Worm (Caenorhabditis elegans) whole organism, L2 larva: ENCODE results near the gene eng-1.

Experiments
- C34F6.9 ChIP-seq: fragments of 150-350 bp; optimal IDR thresholded peaks from 2 replicates; lab custom pipeline; 2014; ENCODE audit warnings: missing biosample characterization, missing genetic modification characterization
- F13H6.1 ChIP-seq: sonication (generic microtip); optimal IDR thresholded peaks from 2 replicates; lab custom pipeline; 2016; ENCODE audit warnings: missing genetic modification characterization, missing compliant biosample characterization
- R02D3.7 ChIP-seq: fragments of 150-350 bp; optimal IDR thresholded peaks from 2 replicates; lab custom pipeline; 2014; ENCODE audit warnings: missing biosample characterization, missing genetic modification characterization
- Y55F3AM.14 ChIP-seq: fragments of 200-800 bp; sonication (Bioruptor generic); optimal IDR thresholded peaks from 2 replicates; lab custom pipeline; 2018; ENCODE audit warnings: mild to moderate bottlenecking, missing genetic modification characterization, missing compliant biosample characterization
- ZK546.5 ChIP-seq: sonication (generic microtip); optimal IDR thresholded peaks from 2 replicates; lab custom pipeline; 2017; ENCODE audit warnings: missing biosample characterization, missing genetic modification characterization
- alr-1 ChIP-seq: fragments of 150-350 bp; optimal IDR thresholded peaks from 2 replicates; lab custom pipeline; 2014; ENCODE audit warnings: missing biosample characterization, missing genetic modification characterization
- ama-1 ChIP-seq: fragments of 150-350 bp; optimal IDR thresholded peaks from 2 replicates; lab custom pipeline; 2018; ENCODE audit warnings: inconsistent platforms
- blmp-1 ChIP-seq: sonication (generic microtip); optimal IDR thresholded peaks from 2 replicates; lab custom pipeline; 2017; ENCODE audit warnings: missing genetic modification characterization, mild to moderate bottlenecking, missing compliant biosample characterization, antibody characterized with exemption, moderate library complexity; ENCODE audit not compliant: insufficient read depth
- dmd-4 ChIP-seq: sonication (generic microtip); optimal IDR thresholded peaks from 2 replicates; lab custom pipeline; 2017; ENCODE audit warnings: missing biosample characterization, missing genetic modification characterization
- egl-27 ChIP-seq: sonication (generic microtip); optimal IDR thresholded peaks from 3 replicates; lab custom pipeline; 2017; ENCODE audit warnings: missing biosample characterization, missing genetic modification reagents, missing genetic modification characterization
- elt-1 ChIP-seq: fragments of 150-350 bp; optimal IDR thresholded peaks from 2 replicates; lab custom pipeline; 2014; ENCODE audit warnings: missing biosample characterization, missing genetic modification characterization
- elt-3 ChIP-seq: sonication (generic microtip); optimal IDR thresholded peaks from 2 replicates; lab custom pipeline; 2017; ENCODE audit warnings: missing biosample characterization, missing genetic modification characterization
- lin-13 ChIP-seq: fragments of 150-350 bp; optimal IDR thresholded peaks from 2 replicates; lab custom pipeline; 2014; ENCODE audit warnings: missing biosample characterization, missing genetic modification reagents, missing genetic modification characterization
- mab-5 ChIP-seq: fragments of 150-350 bp; optimal IDR thresholded peaks from 2 replicates; lab custom pipeline; 2014; ENCODE audit warnings: missing biosample characterization, missing genetic modification characterization
- mdl-1 ChIP-seq, 2 experiments: fragments of 150-350 bp in 1 of 2; sonication (generic microtip) in 1 of 2; optimal IDR thresholded peaks; 2 replicates each; lab custom pipeline; 2017; ENCODE audit warnings: missing biosample characterization in 2 of 2, missing genetic modification characterization in 2 of 2
- nhr-10 ChIP-seq: sonication (generic microtip); optimal IDR thresholded peaks from 2 replicates; lab custom pipeline; 2017; ENCODE audit warnings: missing biosample characterization, missing genetic modification characterization
- nhr-11 ChIP-seq: fragments of 150-350 bp; optimal IDR thresholded peaks from 2 replicates; lab custom pipeline; 2014; ENCODE audit warnings: missing biosample characterization, missing genetic modification characterization
- nhr-12 ChIP-seq: fragments of 150-350 bp; optimal IDR thresholded peaks from 2 replicates; lab custom pipeline; 2014; ENCODE audit warnings: missing biosample characterization, missing genetic modification characterization
- nhr-129 ChIP-seq: fragments of 150-350 bp; optimal IDR thresholded peaks from 2 replicates; lab custom pipeline; 2014; ENCODE audit warnings: missing biosample characterization, missing genetic modification characterization
- nhr-23 ChIP-seq: fragments of 150-350 bp; optimal IDR thresholded peaks from 2 replicates; lab custom pipeline; 2014; ENCODE audit warnings: missing biosample characterization, missing genetic modification reagents, missing genetic modification characterization
- nhr-25 ChIP-seq: fragments of 150-350 bp; sonication (generic microtip); optimal IDR thresholded peaks from 3 replicates; lab custom pipeline; 2014; ENCODE audit warnings: missing biosample characterization, missing genetic modification characterization
- nhr-6 ChIP-seq: fragments of 150-350 bp; optimal IDR thresholded peaks from 2 replicates; lab custom pipeline; 2014; ENCODE audit warnings: missing biosample characterization, missing genetic modification characterization
- nhr-77 ChIP-seq: fragments of 150-350 bp; optimal IDR thresholded peaks from 2 replicates; lab custom pipeline; 2014; ENCODE audit warnings: missing biosample characterization, missing genetic modification characterization
- peb-1 ChIP-seq: fragments of 150-350 bp; optimal IDR thresholded peaks from 2 replicates; lab custom pipeline; 2014; ENCODE audit warnings: missing biosample characterization, missing genetic modification characterization
- sma-3 ChIP-seq: sonication (generic microtip); optimal IDR thresholded peaks from 2 replicates; lab custom pipeline; 2016; ENCODE audit warnings: missing genetic modification reagents, missing genetic modification characterization, missing compliant biosample characterization
- sma-9 ChIP-seq, 2 experiments: fragments of 150-350 bp in 1 of 2; sonication (generic microtip) in 1 of 2; optimal IDR thresholded peaks; 2 replicates each; lab custom pipeline; 2014 to 2016; ENCODE audit warnings: missing genetic modification characterization in 2 of 2, mild to moderate bottlenecking in 1 of 2, missing biosample characterization in 1 of 2, missing compliant biosample characterization in 1 of 2, missing genetic modification reagents in 1 of 2, moderate library complexity in 1 of 2
- unc-39 ChIP-seq: fragments of 150-350 bp; optimal IDR thresholded peaks from 2 replicates; lab custom pipeline; 2014; ENCODE audit warnings: missing biosample characterization, missing genetic modification characterization
- unc-62 ChIP-seq: fragments of 150-350 bp; optimal IDR thresholded peaks from 2 replicates; lab custom pipeline; 2014; ENCODE audit warnings: missing biosample characterization, missing genetic modification reagents, missing genetic modification characterization
- zag-1 ChIP-seq: fragments of 150-350 bp; optimal IDR thresholded peaks from 2 replicates; lab custom pipeline; 2014; ENCODE audit warnings: missing biosample characterization, missing genetic modification characterization
- ztf-1 ChIP-seq: fragments of 200-800 bp; sonication (Bioruptor generic); conservative IDR thresholded peaks from 2 replicates; pipeline ENCODE4 v1.3.6; 2022; ENCODE audit warnings: missing genetic modification characterization, missing compliant biosample characterization
- ztf-11 ChIP-seq: sonication (generic microtip); optimal IDR thresholded peaks from 2 replicates; lab custom pipeline; 2017; ENCODE audit warnings: missing biosample characterization, missing genetic modification characterization
- ztf-4 ChIP-seq: fragments of 150-350 bp; optimal IDR thresholded peaks from 2 replicates; lab custom pipeline; 2014; ENCODE audit warnings: missing biosample characterization, missing genetic modification characterization

Gene eng-1

ce11 chrIII:5886893-5887292 is 18.6 kb upstream of the eng-1 start, which contains the start of gene C28H8.7:
Gene C28H8.7 (minus strand): TSS chrIII:5886993.
- TF ChIP-seq nhr-23 (tag; lab: Kevin White, UChicago) (no peak), mdl-1 (tag; optimal IDR thresholded peaks at IDR 0.05; lab: Kevin White, UChicago) (no peak), C34F6.9 (tag; lab: Kevin White, UChicago) (no peak), nhr-10 (tag; lab: Kevin White, UChicago) (no peak), sma-9 (GFP tag; optimal IDR thresholded peaks at IDR 0.05; lab: Kevin White, UChicago) (no peak), sma-9 (tag; optimal IDR thresholded peaks at IDR 0.05; lab: Kevin White, UChicago) (no peak), nhr-25 (tag; lab: Kevin White, UChicago) (no peak), egl-27 (no peak), nhr-77 (tag; lab: Kevin White, UChicago) (no peak), nhr-12 (tag; lab: Kevin White, UChicago) (no peak), ZK546.5 (tag; lab: Kevin White, UChicago) (no peak), ama-1 (lab: Kevin White, UChicago) (no peak), zag-1 (tag; lab: Kevin White, UChicago) (no peak), blmp-1 (no peak), dmd-4 (no peak)

ce11 chrIII:5884459-5884858 is 16.2 kb upstream of the eng-1 start:
- no peak for TF ChIP-seq sma-3

- TF ChIP-seq nhr-6 (no peak), peb-1 (no peak), R02D3.7 (no peak), F13H6.1 (tag; lab: Kevin White, UChicago) (no peak), nhr-129 (tag; lab: Kevin White, UChicago) (no peak), dmd-4 (no peak)
These were observed 15.7 kb upstream of the eng-1 start, which contains the start of gene C28H8.5 for ce11 chrIII:5884007-5884406. Gene C28H8.5 (plus strand): TSS chrIII:5884307.

ce11 chrIII:5883517-5883916 is 15.2 kb upstream of the eng-1 start:
- TF ChIP-seq unc-62 (GFP tag; lab: Kevin White, UChicago) (no peak), nhr-12 (tag; lab: Kevin White, UChicago) (no peak), ztf-4 (no peak), alr-1 (no peak), mab-5 (no peak)

- TF ChIP-seq ztf-11 (tag; lab: Kevin White, UChicago) (no peak), nhr-12 (tag; lab: Kevin White, UChicago) (no peak), mdl-1 (tag; optimal IDR thresholded peaks at IDR 0.05; lab: Kevin White, UChicago) (no peak)
These were observed 14.5 kb upstream of the eng-1 start, which contains the start of gene F01F1.14 for ce11 chrIII:5882823-5883222. Gene F01F1.14 (minus strand): TSS chrIII:5882923.

ce11 chrIII:5882284-5882683 is 14.0 kb upstream of the eng-1 start:
- no peak for TF ChIP-seq nhr-11 (tag; lab: Kevin White, UChicago)
- TF ChIP-seq ztf-4 = no peak
- no peak for TF ChIP-seq alr-1
- no peak for TF ChIP-seq Y55F3AM.14
- TF ChIP-seq nhr-25 (tag; lab: Kevin White, UChicago) = no peak
- no peak for TF ChIP-seq unc-39 (tag; lab: Kevin White, UChicago)
- TF ChIP-seq elt-3 (tag; lab: Kevin White, UChicago) = no peak
- TF ChIP-seq R02D3.7 = no peak
- no peak for TF ChIP-seq lin-13 (GFP tag; lab: Kevin White, UChicago)
- TF ChIP-seq unc-62 (GFP tag; lab: Kevin White, UChicago) = no peak
- TF ChIP-seq ZK546.5 (tag; lab: Kevin White, UChicago) = no peak
- no peak for TF ChIP-seq ztf-1 (GFP tag; lab: Robert Waterston, UW)
- TF ChIP-seq sma-9 (GFP tag; optimal IDR thresholded peaks at IDR 0.05; lab: Kevin White, UChicago) = no peak
- no peak for TF ChIP-seq sma-9 (tag; optimal IDR thresholded peaks at IDR 0.05; lab: Kevin White, UChicago)
- TF ChIP-seq elt-1 (tag; lab: Kevin White, UChicago) = no peak
- no peak for TF ChIP-seq C34F6.9 (tag; lab: Kevin White, UChicago)
- TF ChIP-seq nhr-77 (tag; lab: Kevin White, UChicago) = no peak
- TF ChIP-seq blmp-1 = no peak
- no peak for TF ChIP-seq F13H6.1 (tag; lab: Kevin White, UChicago)
